Worm (Caenorhabditis elegans) whole organism, young adult: Measurements from ENCODE around the gene nekl-4.

Experiments used
- B0336.3 ChIP-seq: fragments of 200-800 bp; sonication (Bioruptor generic); IDR thresholded peaks from 2 replicates; pipeline ENCODE4 v1.3.6; 2022; ENCODE audit warnings: missing genetic modification characterization, missing compliant biosample characterization
- C17E4.6 ChIP-seq: fragments of 200-800 bp; sonication (Bioruptor generic); IDR thresholded peaks from 2 replicates; pipeline ENCODE4 v1.3.6; 2022; ENCODE audit warnings: missing genetic modification reagents, missing genetic modification characterization, missing compliant biosample characterization
- F10E7.11 ChIP-seq: sonication (generic microtip); optimal IDR thresholded peaks from 2 replicates; lab custom pipeline; 2017; ENCODE audit warnings: mild to moderate bottlenecking, missing genetic modification characterization, moderate library complexity, missing compliant biosample characterization
- F22D6.2 ChIP-seq: sonication (generic microtip); optimal IDR thresholded peaks from 2 replicates; lab custom pipeline; 2016; ENCODE audit warnings: mild to moderate bottlenecking, missing genetic modification characterization, missing compliant biosample characterization
- F52B5.7 ChIP-seq: sonication (generic microtip); optimal IDR thresholded peaks from 2 replicates; lab custom pipeline; 2016; ENCODE audit warnings: mild to moderate bottlenecking, missing genetic modification characterization, missing compliant biosample characterization
- F57C9.4 ChIP-seq: sonication (generic microtip); optimal IDR thresholded peaks from 2 replicates; lab custom pipeline; 2017; ENCODE audit warnings: mild to moderate bottlenecking, missing genetic modification characterization, missing compliant biosample characterization
- K11D2.4 ChIP-seq: fragments of 200-800 bp; sonication (Bioruptor generic); IDR thresholded peaks from 2 replicates; pipeline ENCODE4 v1.3.6; 2022; ENCODE audit warnings: missing genetic modification reagents, missing genetic modification characterization, missing compliant biosample characterization
- T26A5.8 ChIP-seq: sonication (generic microtip); optimal IDR thresholded peaks from 2 replicates; lab custom pipeline; 2016; ENCODE audit warnings: missing genetic modification characterization, missing compliant biosample characterization
- Y95B8A.8 ChIP-seq: fragments of 200-800 bp; sonication (Bioruptor generic); IDR thresholded peaks from 2 replicates; pipeline ENCODE4 v1.3.6; 2022; ENCODE audit warnings: missing genetic modification reagents, missing genetic modification characterization, missing compliant biosample characterization
- aptf-3 ChIP-seq: fragments of 200-800 bp; sonication (Bioruptor generic); IDR thresholded peaks from 2 replicates; pipeline ENCODE4 v1.3.6; 2022; ENCODE audit warnings: missing genetic modification characterization, missing compliant biosample characterization
- attf-6 ChIP-seq: fragments of 200-800 bp; sonication (Bioruptor generic); IDR thresholded peaks from 2 replicates; pipeline ENCODE4 v1.3.6; 2022; ENCODE audit warnings: missing genetic modification reagents, missing genetic modification characterization, missing compliant biosample characterization
- cebp-1 ChIP-seq, 2 experiments: fragments of 200-800 bp in 1 of 2; sonication (Bioruptor generic) in 1 of 2; sonication (generic microtip) in 1 of 2; IDR thresholded peaks in 1 of 2; optimal IDR thresholded peaks in 1 of 2; 2 replicates each; pipeline versions ENCODE4 v1.3.6 to Lab custom; 2017 to 2022; ENCODE audit warnings: missing compliant biosample characterization in 2 of 2, missing genetic modification characterization in 2 of 2, mild to moderate bottlenecking in 1 of 2, missing genetic modification reagents in 1 of 2, moderate library complexity in 1 of 2
- ceh-100 ChIP-seq: fragments of 200-800 bp; sonication (Bioruptor generic); IDR thresholded peaks from 2 replicates; pipeline ENCODE4 v1.3.6; 2022; ENCODE audit warnings: missing genetic modification reagents, missing genetic modification characterization, missing compliant biosample characterization
- ceh-27 ChIP-seq: fragments of 200-800 bp; sonication (Bioruptor generic); optimal IDR thresholded peaks from 2 replicates; lab custom pipeline; 2018; ENCODE audit warnings: mild to moderate bottlenecking, missing genetic modification characterization, moderate library complexity, missing compliant biosample characterization
- chd-7 ChIP-seq: sonication (generic microtip); optimal IDR thresholded peaks from 2 replicates; lab custom pipeline; 2016; ENCODE audit warnings: mild to moderate bottlenecking, missing genetic modification characterization, moderate library complexity, missing compliant biosample characterization
- die-1 ChIP-seq: sonication (generic microtip); optimal IDR thresholded peaks from 2 replicates; lab custom pipeline; 2016; ENCODE audit warnings: missing genotype, mild to moderate bottlenecking, missing genetic modification characterization, missing compliant biosample characterization
- egrh-3 ChIP-seq: fragments of 200-800 bp; sonication (Bioruptor generic); IDR thresholded peaks from 2 replicates; pipeline ENCODE4 v1.3.6; 2022; ENCODE audit warnings: missing genetic modification reagents, missing genetic modification characterization, missing compliant biosample characterization
- fkh-3 ChIP-seq: sonication (generic microtip); optimal IDR thresholded peaks from 2 replicates; lab custom pipeline; 2016; ENCODE audit warnings: mild to moderate bottlenecking, missing genetic modification characterization, missing compliant biosample characterization
- gei-17 ChIP-seq: fragments of 200-800 bp; sonication (Bioruptor generic); optimal IDR thresholded peaks from 2 replicates; lab custom pipeline; 2018; ENCODE audit warnings: mild to moderate bottlenecking, missing genetic modification characterization, missing compliant biosample characterization
- him-1 ChIP-seq: sonication (generic microtip); optimal IDR thresholded peaks from 2 replicates; lab custom pipeline; 2016; ENCODE audit warnings: missing genotype, missing genetic modification reagents, missing genetic modification characterization, missing compliant biosample characterization
- hlh-26 ChIP-seq: fragments of 200-800 bp; sonication (Bioruptor generic); conservative IDR thresholded peaks from 2 replicates; pipeline ENCODE4 v1.3.6; 2022; ENCODE audit warnings: missing genetic modification reagents, missing genetic modification characterization, missing compliant biosample characterization
- hrde-1 ChIP-seq: sonication (generic microtip); optimal IDR thresholded peaks from 2 replicates; lab custom pipeline; 2016; ENCODE audit warnings: missing genetic modification characterization, mild to moderate bottlenecking, missing compliant biosample characterization, moderate library complexity, missing genotype, missing genetic modification reagents, borderline replicate concordance
- let-526 ChIP-seq: fragments of 200-800 bp; sonication (Bioruptor generic); IDR thresholded peaks from 2 replicates; pipeline ENCODE4 v1.3.6; 2022; ENCODE audit warnings: missing genetic modification reagents, missing genetic modification characterization, missing compliant biosample characterization
- lin-40 ChIP-seq: sonication (generic microtip); optimal IDR thresholded peaks from 2 replicates; lab custom pipeline; 2016; ENCODE audit warnings: missing genetic modification characterization, mild to moderate bottlenecking, missing compliant biosample characterization, missing genotype, missing genetic modification reagents
- lin-54 ChIP-seq: fragments of 200-800 bp; sonication (Bioruptor generic); optimal IDR thresholded peaks from 2 replicates; lab custom pipeline; 2018; ENCODE audit warnings: mild to moderate bottlenecking, missing genetic modification characterization, missing compliant biosample characterization
- lsl-1 ChIP-seq: fragments of 200-800 bp; sonication (Bioruptor generic); optimal IDR thresholded peaks from 2 replicates; lab custom pipeline; 2018; ENCODE audit warnings: mild to moderate bottlenecking, missing genetic modification characterization, moderate library complexity, missing compliant biosample characterization
- madf-6 ChIP-seq: fragments of 200-800 bp; sonication (Bioruptor generic); IDR thresholded peaks from 2 replicates; pipeline ENCODE4 v1.3.6; 2022; ENCODE audit warnings: missing genetic modification reagents, missing genetic modification characterization, missing compliant biosample characterization
- madf-8 ChIP-seq: fragments of 200-800 bp; sonication (Bioruptor generic); conservative IDR thresholded peaks from 2 replicates; pipeline ENCODE4 v1.3.6; 2022; ENCODE audit warnings: missing genetic modification reagents, missing genetic modification characterization, missing compliant biosample characterization
- nhr-120 ChIP-seq: fragments of 200-800 bp; sonication (Bioruptor generic); IDR thresholded peaks from 2 replicates; pipeline ENCODE4 v1.3.6; 2022; ENCODE audit warnings: missing genetic modification characterization, missing compliant biosample characterization
- nhr-27 ChIP-seq: fragments of 200-800 bp; sonication (Bioruptor generic); optimal IDR thresholded peaks from 2 replicates; lab custom pipeline; 2018; ENCODE audit warnings: mild to moderate bottlenecking, missing genetic modification characterization, moderate library complexity, missing compliant biosample characterization
- nhr-80 ChIP-seq: sonication (generic microtip); optimal IDR thresholded peaks from 2 replicates; lab custom pipeline; 2016; ENCODE audit warnings: missing genetic modification characterization, missing compliant biosample characterization
- nhr-90 ChIP-seq: sonication (generic microtip); optimal IDR thresholded peaks from 2 replicates; lab custom pipeline; 2016; ENCODE audit warnings: missing genotype, mild to moderate bottlenecking, missing genetic modification characterization, missing compliant biosample characterization
- pbrm-1 ChIP-seq: fragments of 200-800 bp; sonication (Bioruptor generic); IDR thresholded peaks from 2 replicates; pipeline ENCODE4 v1.3.6; 2022; ENCODE audit warnings: missing genetic modification reagents, missing genetic modification characterization, missing compliant biosample characterization
- rcor-1 ChIP-seq: fragments of 200-800 bp; sonication (Bioruptor generic); IDR thresholded peaks from 2 replicates; pipeline ENCODE4 v1.3.6; 2022; ENCODE audit warnings: missing genetic modification reagents, missing genetic modification characterization, missing compliant biosample characterization
- repo-1 ChIP-seq: sonication (generic microtip); optimal IDR thresholded peaks from 2 replicates; lab custom pipeline; 2017; ENCODE audit warnings: mild to moderate bottlenecking, missing genetic modification characterization, missing compliant biosample characterization
- sea-2 ChIP-seq: fragments of 200-800 bp; sonication (Bioruptor generic); IDR thresholded peaks from 2 replicates; pipeline ENCODE4 v1.3.6; 2022; ENCODE audit warnings: missing genetic modification characterization, missing compliant biosample characterization
- somi-1 ChIP-seq: fragments of 200-800 bp; sonication (Bioruptor generic); optimal IDR thresholded peaks from 2 replicates; lab custom pipeline; 2018; ENCODE audit warnings: mild to moderate bottlenecking, missing genetic modification characterization, missing compliant biosample characterization
- tbp1 ChIP-seq: fragments of 200-800 bp; sonication (Bioruptor generic); optimal IDR thresholded peaks from 2 replicates; lab custom pipeline; 2018; ENCODE audit warnings: mild to moderate bottlenecking, missing genetic modification characterization, missing compliant biosample characterization
- tbx-9 ChIP-seq: sonication (generic microtip); optimal IDR thresholded peaks from 2 replicates; lab custom pipeline; 2016; ENCODE audit warnings: borderline replicate concordance, missing genetic modification characterization, inconsistent platforms, missing compliant biosample characterization
- unc-130 ChIP-seq: sonication (generic microtip); optimal IDR thresholded peaks from 2 replicates; lab custom pipeline; 2016; ENCODE audit warnings: missing genetic modification reagents, missing genetic modification characterization, missing compliant biosample characterization
- xnd-1 ChIP-seq: sonication (generic microtip); optimal IDR thresholded peaks from 2 replicates; lab custom pipeline; 2016; ENCODE audit warnings: missing genotype, missing genetic modification reagents, missing genetic modification characterization, missing compliant biosample characterization
- zim-3 ChIP-seq: sonication (generic microtip); optimal IDR thresholded peaks from 2 replicates; lab custom pipeline; 2017; ENCODE audit warnings: mild to moderate bottlenecking, missing genetic modification characterization, moderate library complexity, missing compliant biosample characterization

nekl-4 gene

DNA sequence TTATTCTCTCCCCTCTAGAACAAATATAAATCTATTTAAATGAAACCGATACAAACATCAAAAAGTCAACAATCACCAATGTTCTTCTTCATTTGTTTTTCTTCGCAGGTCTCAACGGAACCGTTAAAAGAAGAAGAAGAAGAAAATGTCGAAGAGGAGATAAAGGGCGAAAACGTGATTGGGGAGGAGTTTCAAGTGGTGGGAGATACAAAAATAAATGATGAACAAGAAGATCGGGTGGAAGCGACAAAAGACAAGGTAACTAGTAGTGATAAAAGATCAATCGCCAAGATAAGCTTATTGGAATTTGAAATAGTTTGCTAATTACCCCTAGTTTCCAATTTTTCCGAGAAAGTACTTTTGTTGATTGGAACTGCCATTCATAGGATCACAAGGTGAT, 32.9 kb upstream of the nekl-4 start:
- TF ChIP-seq let-526 (no peak), F52B5.7 (tag; lab: Kevin White, UChicago) (no peak)

DNA sequence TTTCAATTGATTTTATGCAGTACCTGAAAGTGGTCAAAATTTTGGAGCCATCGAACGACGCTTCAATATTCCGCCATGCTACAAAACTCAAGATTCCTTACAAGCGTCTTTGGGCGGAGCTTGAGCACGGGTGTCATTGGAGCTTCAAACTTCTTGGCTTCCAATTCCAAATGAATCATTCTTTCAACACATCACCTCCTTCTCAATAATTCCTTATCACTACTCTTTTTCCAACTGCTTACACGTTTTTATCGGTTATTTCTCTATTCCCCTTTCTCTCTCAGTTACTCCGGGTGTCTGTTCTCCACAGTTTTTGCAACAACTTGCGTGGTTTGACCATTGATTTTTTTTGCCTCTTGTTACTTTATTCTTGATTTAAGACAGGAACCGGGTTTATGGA, 29.4 kb upstream of the nekl-4 start, which contains the start of gene F09F7.5:
Gene F09F7.5, plus strand, starts transcription at position 258 of the 400 bp plus-strand sequence.
- TF ChIP-seq nhr-80 (tag; lab: Kevin White, UChicago) (peak; percentile 80), gei-17 (GFP tag; lab: Kevin White, UChicago) (no peak)

DNA sequence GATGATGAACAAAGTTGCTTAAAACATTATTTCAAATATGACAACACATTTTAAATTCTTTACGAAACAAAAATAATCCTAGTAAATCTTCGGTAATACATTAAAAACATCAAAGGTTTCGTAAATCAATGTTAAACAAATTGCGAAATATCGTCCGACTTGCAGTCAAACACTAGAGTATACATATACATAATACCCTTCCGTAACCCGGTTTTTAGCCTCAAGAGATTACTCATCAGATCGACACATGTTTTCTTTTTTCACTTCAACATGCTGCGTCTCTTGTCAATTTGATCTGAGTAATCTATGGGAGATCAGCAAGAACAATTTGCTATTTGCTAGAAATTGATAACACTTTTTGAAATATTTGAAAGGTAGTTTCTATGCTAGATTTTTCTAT, 29.0 kb upstream of the nekl-4 start:
- TF ChIP-seq unc-130 = no peak
- TF ChIP-seq cebp-1 (GFP tag; IDR thresholded peaks at IDR 0.05; lab: Robert Waterston, UW) = peak; percentile 61; the same call in 1 of the 2 replicates
- peak; percentile 92 for TF ChIP-seq cebp-1 (tag; optimal IDR thresholded peaks at IDR 0.05; lab: Kevin White, UChicago)
- TF ChIP-seq, all 124 proteins: peak for 1

DNA sequence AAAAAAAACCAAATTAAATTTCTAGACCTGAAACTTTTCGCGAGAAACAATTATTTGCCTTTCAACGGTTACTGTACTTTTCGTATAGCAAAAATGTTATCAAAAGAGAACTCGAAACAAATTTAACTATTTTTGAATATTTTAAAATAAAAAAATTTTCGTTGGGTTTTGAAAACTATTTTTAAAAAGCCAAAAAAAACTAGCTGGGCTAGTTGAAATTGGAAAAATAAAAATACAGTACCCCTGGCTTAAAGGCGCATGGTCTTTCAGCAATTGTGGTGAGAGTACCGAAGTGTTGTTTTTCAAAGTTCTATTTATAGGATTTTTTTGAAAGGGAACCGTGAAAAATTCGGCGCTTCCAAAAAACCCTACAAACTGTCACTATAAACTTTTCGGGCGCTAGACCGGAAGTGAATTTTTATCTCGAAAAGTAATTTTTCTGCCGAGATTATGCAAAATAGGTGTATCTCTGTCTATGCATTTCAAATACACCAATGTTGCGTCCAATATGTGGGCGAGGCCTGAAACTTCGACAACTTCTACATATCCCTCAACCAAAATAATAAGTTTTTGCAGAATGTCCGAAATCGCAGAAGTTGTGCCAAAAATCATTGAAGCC, 26.5 kb upstream of the nekl-4 start, which contains the start of gene D1044.1:
Gene D1044.1, plus strand, starts transcription at position 569 of the 619 bp plus-strand sequence.
- TF ChIP-seq tbp1 (GFP tag; lab: Kevin White, UChicago) (no peak), gei-17 (GFP tag; lab: Kevin White, UChicago) (no peak), chd-7 (tag; lab: Kevin White, UChicago) (no peak), B0336.3 (GFP tag; lab: Robert Waterston, UW) (no peak), madf-6 (GFP tag; lab: Robert Waterston, UW) (peak; percentile 77), lsl-1 (GFP tag; lab: Kevin White, UChicago) (peak; percentile 87), madf-8 (peak; percentile 44), F22D6.2 (tag; lab: Kevin White, UChicago) (no peak), rcor-1 (GFP tag; lab: Robert Waterston, UW) (no peak), F57C9.4 (tag; lab: Kevin White, UChicago) (no peak), nhr-27 (tag; lab: Kevin White, UChicago) (no peak), die-1 (no peak), lin-40 (no peak), zim-3 (tag; lab: Kevin White, UChicago) (no peak), xnd-1 (peak; percentile 27), aptf-3 (GFP tag; lab: Robert Waterston, UW) (no peak), K11D2.4 (GFP tag; lab: Robert Waterston, UW) (no peak), fkh-3 (tag; lab: Kevin White, UChicago) (no peak), C17E4.6 (GFP tag; lab: Robert Waterston, UW) (no peak)

DNA sequence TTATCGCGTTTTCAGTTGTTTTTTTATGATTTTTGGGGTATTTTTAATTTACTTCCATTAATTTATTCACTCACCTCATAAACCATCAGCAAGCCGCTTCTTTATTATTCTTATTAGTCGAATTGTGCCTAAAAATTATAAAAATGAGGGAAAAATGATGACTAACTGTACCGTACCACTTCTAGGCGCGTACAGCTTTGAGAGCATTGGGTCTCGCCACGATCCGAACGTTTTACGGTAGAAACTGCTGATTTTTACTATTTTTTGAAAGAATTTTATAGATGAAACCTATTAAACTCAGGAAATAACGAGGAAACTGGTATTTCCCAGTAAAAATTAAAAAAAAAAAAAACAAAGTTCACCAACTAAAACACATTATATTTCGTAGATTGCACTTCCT, 25.7 kb upstream of the nekl-4 start, which contains the start of gene D1044.6:
Gene D1044.6, minus strand, starts transcription at position 128 of the 400 bp plus-strand sequence.
- TF ChIP-seq hrde-1 (no peak), pbrm-1 (GFP tag; lab: Robert Waterston, UW) (no peak), tbx-9 (tag; lab: Kevin White, UChicago) (no peak), lin-54 (GFP tag; lab: Kevin White, UChicago) (no peak), repo-1 (tag; lab: Kevin White, UChicago) (no peak), rcor-1 (GFP tag; lab: Robert Waterston, UW) (no peak), ceh-27 (GFP tag; lab: Kevin White, UChicago) (no peak), madf-6 (GFP tag; lab: Robert Waterston, UW) (peak; percentile 78), Y95B8A.8 (GFP tag; lab: Robert Waterston, UW) (no peak), egrh-3 (GFP tag; lab: Robert Waterston, UW) (no peak), xnd-1 (peak; percentile 71), T26A5.8 (tag; lab: Kevin White, UChicago) (no peak), nhr-80 (tag; lab: Kevin White, UChicago) (peak; percentile 8), ceh-100 (GFP tag; lab: Robert Waterston, UW) (no peak), attf-6 (GFP tag; lab: Robert Waterston, UW) (no peak), hlh-26 (no peak), nhr-120 (GFP tag; lab: Robert Waterston, UW) (no peak), nhr-90 (no peak), sea-2 (no peak), somi-1 (GFP tag; lab: Kevin White, UChicago) (no peak), F10E7.11 (tag; lab: Kevin White, UChicago) (no peak), him-1 (tag; lab: Kevin White, UChicago) (no peak)
